Fruit fly (Drosophila melanogaster): Measurements from ENCODE around the gene CG7542.
A peak's percentile ranks its signal among the peaks of the same experiment; 100 is the strongest.

Gene CG7542

dm6 chr3L:17590455-17591216 is 41.0 kb downstream of the CG7542 start (continued):
- peak; percentile 40 for TF ChIP-seq CG6689 (GFP tag; IDR thresholded peaks at IDR 0.05)
- TF ChIP-seq CG3838 (GFP tag; optimal IDR thresholded peaks at IDR 0.05), result no peak
- TF ChIP-seq Deaf1 (tag; optimal IDR thresholded peaks at IDR 0.05), result peak; percentile 43
- TF ChIP-seq sug (tag; optimal IDR thresholded peaks at IDR 0.05), result peak; percentile 15
- peak; percentile 35 for TF ChIP-seq CG11504 (tag; optimal IDR thresholded peaks at IDR 0.05)
- TF ChIP-seq kni (GFP tag; optimal IDR thresholded peaks at IDR 0.05), result peak; percentile 62
- TF ChIP-seq CG7786 (GFP tag; optimal IDR thresholded peaks at IDR 0.05), result no peak
- TF ChIP-seq CG13775 (GFP tag; optimal IDR thresholded peaks at IDR 0.05), result no peak
- TF ChIP-seq Drgx (GFP tag; IDR thresholded peaks at IDR 0.05), result peak; percentile 44
- TF ChIP-seq sens (GFP tag), result peak; percentile 72
- no peak for TF ChIP-seq CG12071 (GFP tag; optimal IDR thresholded peaks at IDR 0.05)
- no peak for TF ChIP-seq Usf (GFP tag; optimal IDR thresholded peaks at IDR 0.05)
- peak; percentile 88 for TF ChIP-seq CG8478 (optimal IDR thresholded peaks at IDR 0.05)
- TF ChIP-seq pnt (GFP tag; optimal IDR thresholded peaks at IDR 0.05), result no peak
- no peak for TF ChIP-seq CG8765 (GFP tag; IDR thresholded peaks at IDR 0.05)
- TF ChIP-seq CG5180 (GFP tag; optimal IDR thresholded peaks at IDR 0.05), result peak; percentile 66
- no peak for TF ChIP-seq CG18011 (GFP tag; optimal IDR thresholded peaks at IDR 0.05)
- no peak for TF ChIP-seq emc (GFP tag; optimal IDR thresholded peaks at IDR 0.05)
- TF ChIP-seq CrebB (tag; optimal IDR thresholded peaks at IDR 0.05), result no peak
- TF ChIP-seq knrl (GFP tag; IDR thresholded peaks at IDR 0.05; ENCODE audit: partially characterized antibody), result 0 out of 3 replicates have a peak, but pooled peaks have one; percentile 6
- TF ChIP-seq cg (GFP tag; optimal IDR thresholded peaks at IDR 0.05), result peak; percentile 97
- TF ChIP-seq Trl (optimal IDR thresholded peaks at IDR 0.05), result peak; percentile 86 to 98
- TF ChIP-seq Trl (GFP tag; optimal IDR thresholded peaks at IDR 0.05), result no peak
- TF ChIP-seq CG12942 (GFP tag; optimal IDR thresholded peaks at IDR 0.05), result no peak
- peak; percentile 96 for TF ChIP-seq sd (tag; optimal IDR thresholded peaks at IDR 0.05)
- TF ChIP-seq CG8944 (GFP tag; optimal IDR thresholded peaks at IDR 0.05), result no peak
- TF ChIP-seq NFAT (GFP tag; IDR thresholded peaks at IDR 0.05), result 0 out of 2 replicates have a peak, but pooled peaks have one; percentile 17
- peak; percentile 53 for TF ChIP-seq gem (tag; optimal IDR thresholded peaks at IDR 0.05)
- TF ChIP-seq grn (GFP tag; optimal IDR thresholded peaks at IDR 0.05), result peak; percentile 63
- no peak for TF ChIP-seq CG2889 (GFP tag; IDR thresholded peaks at IDR 0.05)
- TF ChIP-seq chm (GFP tag; IDR thresholded peaks at IDR 0.05), result no peak
- peak; percentile 6; the same call in 1 of the 2 replicates for TF ChIP-seq bowl (GFP tag; IDR thresholded peaks at IDR 0.05)
- peak; percentile 74; the same call in 2 of the 3 replicates for TF ChIP-seq zen2 (GFP tag; IDR thresholded peaks at IDR 0.05; ENCODE audit: partially characterized antibody)
- TF ChIP-seq chinmo (GFP tag; IDR thresholded peaks at IDR 0.05; ENCODE audit: partially characterized antibody), result peak; percentile 93
- peak; percentile 58; the same call in 1 of the 2 replicates for TF ChIP-seq sna (GFP tag; IDR thresholded peaks at IDR 0.05; ENCODE audit: partially characterized antibody)
- no peak for TF ChIP-seq D19B (GFP tag; optimal IDR thresholded peaks at IDR 0.05)
- no peak for TF ChIP-seq pfk (GFP tag; optimal IDR thresholded peaks at IDR 0.05)
- no peak for TF ChIP-seq Dip3 (GFP tag; optimal IDR thresholded peaks at IDR 0.05)
- TF ChIP-seq hbn (GFP tag; IDR thresholded peaks at IDR 0.05; ENCODE audit: partially characterized antibody), result 0 out of 2 replicates have a peak, but pooled peaks have one; percentile 22
- TF ChIP-seq hth (optimal IDR thresholded peaks at IDR 0.05), result no peak
- TF ChIP-seq lbe (GFP tag; optimal IDR thresholded peaks at IDR 0.05), result peak; percentile 74
- TF ChIP-seq Ets65A (GFP tag), result peak; percentile 76
- TF ChIP-seq nerfin-1 (tag; optimal IDR thresholded peaks at IDR 0.05), result no peak
- peak; percentile 59 for TF ChIP-seq ato (GFP tag; IDR thresholded peaks at IDR 0.05; ENCODE audit: partially characterized antibody)
- no peak for TF ChIP-seq CG1792 (GFP tag; optimal IDR thresholded peaks at IDR 0.05)
- TF ChIP-seq CG42726 (GFP tag; IDR thresholded peaks at IDR 0.05; ENCODE audit: partially characterized antibody), result no peak
- TF ChIP-seq onecut (GFP tag; IDR thresholded peaks at IDR 0.05), result no peak; the same call in 1 of the 2 replicates
- TF ChIP-seq Dll (GFP tag; IDR thresholded peaks at IDR 0.05; ENCODE audit: partially characterized antibody), result peak; percentile 46; the same call in 1 of the 4 replicates
- peak; percentile 14 for TF ChIP-seq Jarid2 (GFP tag; optimal IDR thresholded peaks at IDR 0.05)

All from whole organism, embryonic.